Fruit fly (Drosophila melanogaster) S2 (cell line): ENCODE data around the gene LManI.

ENCODE experiments used
- CG8478 ChIP-seq: fragments of >200 bp; optimal IDR thresholded peaks from 2 replicates; lab custom pipeline; 2018
- CTCF ChIP-seq, 2 experiments: fragments of >200 bp; optimal IDR thresholded peaks; 2 replicates each; lab custom pipeline; 2018

DNA sequence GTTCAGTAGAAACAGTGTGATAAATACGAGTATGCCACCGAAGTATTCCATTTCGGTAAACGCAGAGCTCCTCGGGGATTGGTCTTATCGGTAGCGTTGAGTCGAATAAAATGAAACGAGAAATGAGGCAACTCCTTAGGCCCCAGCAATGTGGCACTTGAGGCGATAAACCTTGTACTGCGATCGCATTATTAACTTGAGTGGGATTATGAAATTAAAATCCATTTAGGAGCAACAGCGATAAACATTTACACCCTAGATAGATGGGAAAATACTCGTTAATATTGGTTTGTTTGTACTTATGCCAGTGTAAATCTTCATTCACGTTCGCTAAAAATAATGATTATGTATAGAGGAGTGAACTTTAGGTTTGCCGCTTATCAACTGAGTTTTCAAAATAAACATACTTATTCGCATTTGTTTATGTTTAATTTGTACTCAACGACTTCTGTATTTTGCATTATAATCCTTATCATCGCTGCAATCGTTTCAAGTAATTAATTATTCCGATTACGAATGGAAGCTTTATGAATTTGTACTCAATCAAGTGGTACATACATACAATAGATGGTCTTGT is 1.0 kb downstream of the LManI start:
- TF ChIP-seq CG8478 (lab: Kevin White, UChicago), result no peak
- TF ChIP-seq CTCF (optimal IDR thresholded peaks at IDR 0.05; lab: Kevin White, UChicago), result no peak
